Worm (Caenorhabditis elegans) whole organism, mixed stage, embryonic: ENCODE measurements around the gene dnj-10.

Source experiments
- M03D4.4 ChIP-seq: sonication (generic microtip); optimal IDR thresholded peaks from 2 replicates; lab custom pipeline; 2017; ENCODE audit warnings: mild to moderate bottlenecking, missing genetic modification characterization, missing compliant biosample characterization
- bed-3 ChIP-seq: fragments of 200-800 bp; sonication (Bioruptor generic); optimal IDR thresholded peaks from 3 replicates; lab custom pipeline; 2018; ENCODE audit warnings: mild to moderate bottlenecking, missing genetic modification characterization, moderate library complexity, missing compliant biosample characterization
- blmp-1 ChIP-seq: fragments of 150-350 bp; optimal IDR thresholded peaks from 2 replicates; lab custom pipeline; 2014; ENCODE audit warnings: missing biosample characterization, missing genetic modification characterization
- ceh-39 ChIP-seq: fragments of 150-350 bp; optimal IDR thresholded peaks from 2 replicates; lab custom pipeline; 2014; ENCODE audit warnings: missing biosample characterization, missing genetic modification characterization
- ceh-43 ChIP-seq: fragments of 200-800 bp; sonication (Bioruptor generic); optimal IDR thresholded peaks from 2 replicates; lab custom pipeline; 2018; ENCODE audit warnings: mild to moderate bottlenecking, missing genetic modification characterization, moderate library complexity, missing compliant biosample characterization
- ceh-83 ChIP-seq: fragments of 200-800 bp; sonication (Bioruptor generic); optimal IDR thresholded peaks from 2 replicates; lab custom pipeline; 2018; ENCODE audit warnings: mild to moderate bottlenecking, missing genetic modification characterization, missing compliant biosample characterization
- ces-1 ChIP-seq: fragments of 150-350 bp; optimal IDR thresholded peaks from 2 replicates; lab custom pipeline; 2014; ENCODE audit warnings: missing biosample characterization, missing genetic modification reagents, missing genetic modification characterization
- cnd-1 ChIP-seq: fragments of 200-800 bp; sonication (Bioruptor generic); optimal IDR thresholded peaks from 2 replicates; lab custom pipeline; 2018; ENCODE audit warnings: mild to moderate bottlenecking, missing genetic modification characterization, missing compliant biosample characterization
- drap-1 ChIP-seq: fragments of 200-800 bp; sonication (Bioruptor generic); optimal IDR thresholded peaks from 3 replicates; lab custom pipeline; 2018; ENCODE audit warnings: mild to moderate bottlenecking, missing genetic modification characterization, missing compliant biosample characterization
- elt-1 ChIP-seq: sonication (generic microtip); optimal IDR thresholded peaks from 2 replicates; lab custom pipeline; 2017; ENCODE audit warnings: missing genetic modification characterization, mild to moderate bottlenecking, missing compliant biosample characterization, antibody characterized with exemption, moderate library complexity, borderline replicate concordance; ENCODE audit not compliant: insufficient read depth
- elt-3 ChIP-seq: fragments of 150-350 bp; optimal IDR thresholded peaks from 2 replicates; lab custom pipeline; 2014; ENCODE audit warnings: missing biosample characterization, missing genetic modification characterization
- hlh-1 ChIP-seq: fragments of 150-350 bp; optimal IDR thresholded peaks from 2 replicates; lab custom pipeline; 2014; ENCODE audit warnings: missing biosample characterization, missing genetic modification reagents, missing genetic modification characterization
- lin-32 ChIP-seq: fragments of 200-800 bp; sonication (Bioruptor generic); optimal IDR thresholded peaks from 2 replicates; lab custom pipeline; 2018; ENCODE audit warnings: mild to moderate bottlenecking, missing genetic modification characterization, missing compliant biosample characterization
- lsy-2 ChIP-seq: fragments of 150-350 bp; optimal IDR thresholded peaks from 2 replicates; lab custom pipeline; 2014; ENCODE audit warnings: missing biosample characterization, missing genetic modification characterization
- mab-5 ChIP-seq: fragments of 150-350 bp; optimal IDR thresholded peaks from 2 replicates; lab custom pipeline; 2014; ENCODE audit warnings: missing biosample characterization, missing genetic modification characterization
- mep-1 ChIP-seq: fragments of 150-350 bp; optimal IDR thresholded peaks from 2 replicates; lab custom pipeline; 2017; ENCODE audit warnings: missing biosample characterization, missing genetic modification reagents, missing genetic modification characterization, inconsistent platforms
- mls-2 ChIP-seq: sonication (generic microtip); optimal IDR thresholded peaks from 2 replicates; lab custom pipeline; 2016; ENCODE audit warnings: mild to moderate bottlenecking, missing genetic modification characterization, moderate library complexity, missing compliant biosample characterization
- nhr-12 ChIP-seq: fragments of 150-350 bp; optimal IDR thresholded peaks from 2 replicates; lab custom pipeline; 2014; ENCODE audit warnings: missing biosample characterization, missing genetic modification characterization
- nhr-2 ChIP-seq: fragments of 150-350 bp; optimal IDR thresholded peaks from 2 replicates; lab custom pipeline; 2014; ENCODE audit warnings: missing biosample characterization, missing genetic modification characterization
- nhr-237 ChIP-seq: fragments of 150-350 bp; optimal IDR thresholded peaks from 2 replicates; lab custom pipeline; 2014; ENCODE audit warnings: missing biosample characterization, missing genetic modification characterization
- nhr-28 ChIP-seq: fragments of 150-350 bp; optimal IDR thresholded peaks from 2 replicates; lab custom pipeline; 2014; ENCODE audit warnings: missing biosample characterization, missing genetic modification characterization
- nhr-76 ChIP-seq: sonication (generic microtip); optimal IDR thresholded peaks from 2 replicates; lab custom pipeline; 2017; ENCODE audit warnings: missing biosample characterization, missing genetic modification characterization
- pha-4 ChIP-seq: fragments of 150-350 bp; optimal IDR thresholded peaks from 2 replicates; lab custom pipeline; 2018; ENCODE audit warnings: missing biosample characterization, missing genetic modification reagents, missing genetic modification characterization
- sem-2 ChIP-seq: fragments of 200-800 bp; sonication (Bioruptor generic); optimal IDR thresholded peaks from 2 replicates; lab custom pipeline; 2018; ENCODE audit warnings: mild to moderate bottlenecking, missing genetic modification characterization, missing compliant biosample characterization
- snpc-4 ChIP-seq: fragments of 150-350 bp; optimal IDR thresholded peaks from 2 replicates; lab custom pipeline; 2014; ENCODE audit warnings: missing biosample characterization, missing genetic modification characterization
- sptf-1 ChIP-seq: sonication (generic microtip); optimal IDR thresholded peaks from 2 replicates; lab custom pipeline; 2017; ENCODE audit warnings: mild to moderate bottlenecking, missing genetic modification characterization, moderate library complexity, missing compliant biosample characterization
- tbx-8 ChIP-seq: fragments of 200-800 bp; sonication (Bioruptor generic); optimal IDR thresholded peaks from 2 replicates; lab custom pipeline; 2018; ENCODE audit warnings: mild to moderate bottlenecking, missing genetic modification characterization, moderate library complexity, missing compliant biosample characterization
- unc-120 ChIP-seq: sonication (generic microtip); optimal IDR thresholded peaks from 2 replicates; lab custom pipeline; 2017; ENCODE audit warnings: missing genetic modification characterization, missing compliant biosample characterization; ENCODE audit not compliant: poor library complexity, severe bottlenecking
- unc-39 ChIP-seq: fragments of 150-350 bp; optimal IDR thresholded peaks from 2 replicates; lab custom pipeline; 2014; ENCODE audit warnings: missing biosample characterization, missing genetic modification characterization
- unc-62 ChIP-seq: fragments of 150-350 bp; optimal IDR thresholded peaks from 2 replicates; lab custom pipeline; 2014; ENCODE audit warnings: missing biosample characterization, missing genetic modification reagents, missing genetic modification characterization
- zip-8 ChIP-seq: fragments of 150-350 bp; optimal IDR thresholded peaks from 2 replicates; lab custom pipeline; 2014; ENCODE audit warnings: missing biosample characterization, missing genetic modification characterization

dnj-10 gene

DNA sequence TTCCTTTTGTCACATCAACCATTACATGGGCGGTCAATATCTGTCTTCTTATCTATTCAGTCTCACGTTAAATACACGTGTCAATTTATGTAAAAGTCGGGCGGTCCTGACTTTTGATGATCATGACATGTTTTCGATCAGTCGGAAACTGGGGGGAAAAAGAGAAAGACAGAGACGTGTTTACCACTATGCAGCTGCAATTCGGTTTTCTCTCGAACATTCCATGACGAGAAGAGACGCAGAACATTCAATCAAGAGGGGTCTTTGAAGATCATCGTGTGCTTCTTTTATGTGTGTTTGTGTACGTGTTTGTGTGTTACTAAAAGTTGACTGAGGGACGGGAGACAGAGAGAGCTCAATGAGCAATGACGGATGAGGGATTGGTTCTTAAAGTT, 27.4 kb downstream of the dnj-10 start (continued):
- TF ChIP-seq unc-39 (tag; lab: Kevin White, UChicago) (no peak), elt-1 (no peak), nhr-76 (tag; lab: Kevin White, UChicago) (no peak)

DNA sequence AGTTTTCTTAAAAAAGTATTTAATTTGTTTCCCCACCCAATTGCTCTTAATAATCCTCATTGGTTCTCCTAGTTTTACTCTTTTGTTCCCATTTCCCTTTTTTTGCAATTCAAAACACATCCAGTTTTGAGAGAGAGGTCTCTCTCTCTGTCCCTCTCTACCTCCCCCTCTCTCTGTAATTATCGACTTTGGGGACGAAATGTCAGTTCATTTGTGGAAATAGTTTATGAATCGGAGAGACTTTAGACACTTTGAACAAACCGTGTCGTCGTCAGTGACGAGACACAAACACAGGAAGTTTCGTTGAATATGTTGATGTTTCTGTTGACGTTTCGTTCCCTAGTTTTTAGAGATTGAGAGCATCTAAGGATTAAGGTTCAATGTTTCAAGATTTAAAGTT, 32.2 kb downstream of the dnj-10 start:
- TF ChIP-seq elt-3 (tag; lab: Kevin White, UChicago), result no peak
- TF ChIP-seq lsy-2, result no peak
- TF ChIP-seq ceh-83 (GFP tag; lab: Kevin White, UChicago), result no peak
- TF ChIP-seq, all 35 proteins: peak for 0

DNA sequence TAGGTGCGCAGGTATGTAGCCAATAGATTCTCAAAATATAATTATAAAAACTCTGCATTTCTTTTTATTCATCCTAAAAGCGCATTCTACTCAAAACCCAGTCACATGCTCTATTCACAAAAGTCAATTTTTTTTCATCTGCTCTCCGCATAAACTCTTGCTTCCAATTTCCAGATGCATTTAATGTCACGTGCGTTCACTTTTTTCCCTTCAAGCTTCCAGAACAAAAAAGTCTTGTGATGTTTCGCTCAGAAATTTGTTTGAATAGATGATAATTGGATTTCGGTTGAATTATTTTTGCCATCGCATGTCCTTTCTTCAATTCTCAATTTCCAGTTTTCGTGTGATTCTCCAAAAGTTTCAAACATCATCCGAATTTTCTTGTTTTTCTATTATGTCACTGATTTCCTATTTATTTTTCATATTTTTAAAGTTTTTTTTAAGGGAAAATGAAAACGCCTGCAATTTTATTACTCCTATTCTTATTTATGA, 34.0 kb downstream of the dnj-10 start, which contains the start of gene F22B7.1:
F22B7.1 (plus strand) TSS at position 442 of the 492 bp plus-strand sequence.
- TF ChIP-seq M03D4.4 (no peak), unc-39 (tag; lab: Kevin White, UChicago) (no peak), tbx-8 (GFP tag; lab: Kevin White, UChicago) (no peak), nhr-2 (tag; lab: Kevin White, UChicago) (no peak), mab-5 (tag; lab: Kevin White, UChicago) (no peak)

DNA sequence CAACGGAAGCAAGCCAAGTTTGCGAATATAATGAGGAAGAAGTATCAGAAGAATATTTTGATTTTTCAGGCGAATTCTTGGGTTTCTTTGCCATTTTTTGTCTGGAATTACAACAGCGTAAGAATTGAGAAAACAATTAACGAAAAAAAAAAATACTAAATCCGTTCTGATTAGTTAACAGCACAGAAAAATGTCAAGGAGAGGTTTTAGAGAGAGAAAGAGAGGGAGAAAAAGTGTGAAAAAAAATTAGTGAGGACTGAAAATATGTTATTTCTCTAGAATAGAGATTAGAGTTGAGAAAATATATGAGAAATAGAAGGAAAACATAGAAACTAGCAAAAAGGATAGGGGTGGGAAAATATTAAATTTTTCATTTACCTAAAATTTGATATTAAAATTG, 36.4 kb downstream of the dnj-10 start, which contains the start of gene dpy-19:
dpy-19 (minus strand) TSS at position 101 of the 400 bp plus-strand sequence.
- TF ChIP-seq ceh-43 (GFP tag; lab: Kevin White, UChicago) (no peak), nhr-237 (tag; lab: Kevin White, UChicago) (no peak), unc-62 (GFP tag; lab: Kevin White, UChicago) (no peak), elt-1 (no peak), ces-1 (GFP tag; lab: Kevin White, UChicago) (no peak), blmp-1 (tag; lab: Kevin White, UChicago) (no peak), mls-2 (tag; lab: Kevin White, UChicago) (no peak), hlh-1 (tag; lab: Kevin White, UChicago) (no peak), elt-3 (tag; lab: Kevin White, UChicago) (no peak), nhr-12 (tag; lab: Kevin White, UChicago) (no peak), mab-5 (tag; lab: Kevin White, UChicago) (no peak)

DNA sequence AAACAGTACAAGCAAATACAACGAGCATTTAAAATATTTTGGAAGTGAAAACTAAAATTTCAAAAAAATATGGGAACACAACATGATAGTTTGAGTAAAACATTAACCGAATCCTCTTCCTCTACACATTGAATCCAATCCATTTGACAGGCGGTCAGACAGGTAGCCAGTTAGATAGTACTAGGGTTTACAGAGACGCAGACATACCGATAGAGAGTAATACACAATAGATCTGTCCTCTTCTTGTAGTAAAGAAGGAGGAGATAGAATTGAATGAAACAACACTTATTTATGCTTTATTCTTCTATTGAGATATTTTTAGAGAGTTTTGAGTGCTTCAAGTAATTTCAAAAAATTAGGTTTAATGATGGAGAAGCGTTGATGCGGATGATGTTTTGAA, 37.8 kb downstream of the dnj-10 start:
- TF ChIP-seq ces-1 (GFP tag; lab: Kevin White, UChicago) (no peak), mls-2 (tag; lab: Kevin White, UChicago) (no peak), hlh-1 (tag; lab: Kevin White, UChicago) (peak; percentile 4), unc-62 (GFP tag; lab: Kevin White, UChicago) (peak; percentile 63)

DNA sequence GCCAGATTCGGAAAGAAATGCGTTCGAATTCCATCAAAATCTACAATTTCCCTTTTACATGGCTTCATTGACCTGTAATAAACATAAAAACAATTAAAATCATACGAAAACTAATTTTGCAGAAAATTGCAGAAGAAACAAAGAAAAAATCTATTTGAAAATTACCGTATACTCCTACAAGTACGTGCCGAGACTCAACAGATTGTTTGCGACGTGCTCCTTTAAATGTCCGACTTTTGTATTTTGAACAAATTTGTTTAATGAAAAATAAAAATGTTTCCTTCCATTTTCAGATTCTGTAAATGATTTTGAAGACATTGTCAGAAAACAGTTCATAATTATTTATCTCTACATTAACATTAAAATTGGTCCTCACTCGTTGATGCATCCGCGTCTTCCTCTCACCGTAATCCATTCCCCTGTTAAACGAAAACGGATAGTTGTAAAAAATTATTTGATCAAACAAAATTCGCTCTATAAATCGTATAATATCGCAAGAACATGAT, 44.1 kb downstream of the dnj-10 start, which contains the start of gene pgl-2:
pgl-2 (minus strand) TSS at position 456 of the 506 bp plus-strand sequence.
- TF ChIP-seq zip-8 (tag; lab: Kevin White, UChicago) (no peak), hlh-1 (tag; lab: Kevin White, UChicago) (no peak), nhr-237 (tag; lab: Kevin White, UChicago) (no peak), drap-1 (GFP tag; lab: Kevin White, UChicago) (no peak), mab-5 (tag; lab: Kevin White, UChicago) (no peak), lin-32 (no peak), mep-1 (tag; lab: Kevin White, UChicago) (no peak), ceh-43 (GFP tag; lab: Kevin White, UChicago) (no peak), nhr-28 (tag; lab: Kevin White, UChicago) (no peak), blmp-1 (tag; lab: Kevin White, UChicago) (no peak), cnd-1 (no peak), nhr-12 (tag; lab: Kevin White, UChicago) (no peak), M03D4.4 (no peak), nhr-76 (tag; lab: Kevin White, UChicago) (no peak), ceh-39 (tag; lab: Kevin White, UChicago) (no peak), elt-3 (tag; lab: Kevin White, UChicago) (no peak), lsy-2 (no peak), sem-2 (GFP tag; lab: Kevin White, UChicago) (no peak), ceh-83 (GFP tag; lab: Kevin White, UChicago) (no peak)
- TF ChIP-seq, all 35 proteins: peak for 0

DNA sequence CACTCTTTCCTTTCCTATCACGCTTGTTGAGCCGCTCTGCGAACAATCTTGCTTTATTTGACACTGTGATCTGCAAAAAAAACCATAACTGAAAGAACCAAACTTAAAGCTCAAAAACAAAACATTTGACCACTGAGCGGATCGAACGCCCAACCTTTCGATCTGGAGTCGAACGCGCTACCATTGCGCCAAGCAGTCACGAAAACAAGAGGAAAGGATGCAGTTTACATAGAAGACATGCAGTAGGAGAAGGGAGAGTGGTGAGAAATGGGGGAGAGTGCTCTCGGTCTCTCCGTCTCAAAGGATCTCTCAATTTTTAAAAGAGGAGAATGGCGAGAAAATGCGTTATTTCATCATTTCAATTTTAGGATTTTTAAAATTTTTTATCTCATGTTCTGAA, 47.4 kb downstream of the dnj-10 start:
- TF ChIP-seq bed-3 (GFP tag; lab: Kevin White, UChicago) (peak; percentile 91), tbx-8 (GFP tag; lab: Kevin White, UChicago) (peak; percentile 89), M03D4.4 (peak; percentile 96), snpc-4 (tag; lab: Kevin White, UChicago) (no peak), nhr-237 (tag; lab: Kevin White, UChicago) (no peak), zip-8 (tag; lab: Kevin White, UChicago) (no peak), elt-3 (tag; lab: Kevin White, UChicago) (peak; percentile 63), unc-62 (GFP tag; lab: Kevin White, UChicago) (peak; percentile 43), unc-39 (tag; lab: Kevin White, UChicago) (peak; percentile 33), lsy-2 (peak; percentile 66), ces-1 (GFP tag; lab: Kevin White, UChicago) (peak; percentile 44), ceh-43 (GFP tag; lab: Kevin White, UChicago) (peak; percentile 93), sptf-1 (tag; lab: Kevin White, UChicago) (peak; percentile 98), cnd-1 (peak; percentile 95), unc-120 (tag; lab: Kevin White, UChicago) (peak; percentile 90), pha-4 (tag; lab: Kevin White, UChicago) (peak; percentile 62), ceh-39 (tag; lab: Kevin White, UChicago) (peak; percentile 43), hlh-1 (tag; lab: Kevin White, UChicago) (peak; percentile 67), ceh-83 (GFP tag; lab: Kevin White, UChicago) (peak; percentile 97), sem-2 (GFP tag; lab: Kevin White, UChicago) (peak; percentile 94), mep-1 (tag; lab: Kevin White, UChicago) (peak; percentile 60), nhr-2 (tag; lab: Kevin White, UChicago) (peak; percentile 20), drap-1 (GFP tag; lab: Kevin White, UChicago) (peak; percentile 98), nhr-12 (tag; lab: Kevin White, UChicago) (peak; percentile 22)
